Fruit fly (Drosophila melanogaster): ENCODE results near the gene CG12219.

CG12219 gene

DNA sequence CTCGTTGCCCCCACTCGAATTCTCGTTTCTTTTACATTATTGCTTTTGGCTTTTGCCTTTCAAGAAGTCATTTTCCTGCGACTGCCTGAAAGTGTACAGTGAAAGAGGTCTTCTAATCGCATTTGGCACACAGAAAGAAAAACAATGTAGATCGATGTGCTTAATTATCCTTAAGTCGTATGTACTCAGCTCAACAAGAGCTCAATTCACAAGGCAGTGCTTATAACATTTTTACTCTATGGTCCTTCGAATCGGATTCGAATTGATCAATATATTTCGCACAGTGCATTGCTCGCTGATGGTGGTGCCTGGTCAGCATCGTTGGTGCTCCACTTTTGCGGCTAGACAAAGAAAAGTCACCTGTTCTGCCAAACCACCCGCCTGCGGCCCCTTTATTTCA is 9.3 kb upstream of the CG12219 start (continued):
- TF ChIP-seq sens-2 (GFP tag; IDR thresholded peaks at IDR 0.05) (no peak), CG14860 (GFP tag; IDR thresholded peaks at IDR 0.05; ENCODE audit: partially characterized antibody) (no peak), Eip74EF (GFP tag; optimal IDR thresholded peaks at IDR 0.05) (no peak), CG10565 (GFP tag; optimal IDR thresholded peaks at IDR 0.05) (no peak), trh (GFP tag; optimal IDR thresholded peaks at IDR 0.05) (no peak), lilli (GFP tag; optimal IDR thresholded peaks at IDR 0.05) (no peak), Xrp1 (GFP tag; IDR thresholded peaks at IDR 0.05) (0 out of 2 replicates have a peak, but pooled peaks have one; percentile 21), esg (GFP tag; conservative IDR thresholded peaks at IDR 0.05) (0 out of 2 replicates have a peak, but pooled peaks have one; percentile 6), CG13123 (GFP tag; optimal IDR thresholded peaks at IDR 0.05) (no peak), dmrt99B (tag; optimal IDR thresholded peaks at IDR 0.05) (peak; percentile 51), Mad (GFP tag; optimal IDR thresholded peaks at IDR 0.05) (no peak), Asciz (GFP tag; optimal IDR thresholded peaks at IDR 0.05) (no peak), Pdp1 (GFP tag; optimal IDR thresholded peaks at IDR 0.05) (no peak), CG2875 (GFP tag; optimal IDR thresholded peaks at IDR 0.05) (no peak), sisA (GFP tag; IDR thresholded peaks at IDR 0.05) (peak; percentile 48), al (GFP tag; IDR thresholded peaks at IDR 0.05) (no peak), row (GFP tag; IDR thresholded peaks at IDR 0.05) (peak; percentile 49; the same call in 2 of the 3 replicates), CG10209 (GFP tag; optimal IDR thresholded peaks at IDR 0.05) (no peak), CG13296 (GFP tag; optimal IDR thresholded peaks at IDR 0.05) (no peak), ab (GFP tag; optimal IDR thresholded peaks at IDR 0.05) (no peak), sob (GFP tag; IDR thresholded peaks at IDR 0.05) (no peak), slou (GFP tag; optimal IDR thresholded peaks at IDR 0.05) (no peak), Oli (tag; optimal IDR thresholded peaks at IDR 0.05) (peak; percentile 6), CG3726 (GFP tag; IDR thresholded peaks at IDR 0.05) (no peak), Hr78 (GFP tag; optimal IDR thresholded peaks at IDR 0.05) (no peak), CG13424 (tag; optimal IDR thresholded peaks at IDR 0.05) (no peak), CG12155 (GFP tag; optimal IDR thresholded peaks at IDR 0.05) (no peak), lola (GFP tag; optimal IDR thresholded peaks at IDR 0.05) (no peak), B-H1 (GFP tag; IDR thresholded peaks at IDR 0.05) (no peak; the same call in 2 of the 3 replicates), Sox102F (GFP tag; optimal IDR thresholded peaks at IDR 0.05) (peak; percentile 53), Sin3A (optimal IDR thresholded peaks at IDR 0.05) (no peak), CG9817 (tag; optimal IDR thresholded peaks at IDR 0.05) (no peak), CoRest (tag; optimal IDR thresholded peaks at IDR 0.05) (no peak), CG4424 (GFP tag; optimal IDR thresholded peaks at IDR 0.05) (no peak), CG18764 (GFP tag; optimal IDR thresholded peaks at IDR 0.05) (no peak), emc (GFP tag; optimal IDR thresholded peaks at IDR 0.05) (peak; percentile 19), Awh (GFP tag; IDR thresholded peaks at IDR 0.05) (no peak), CG17328 (GFP tag; IDR thresholded peaks at IDR 0.05) (peak; percentile 32; the same call in 1 of the 2 replicates), Dref (GFP tag; IDR thresholded peaks at IDR 0.05) (no peak), CG33557 (GFP tag; optimal IDR thresholded peaks at IDR 0.05) (no peak), Ets65A (GFP tag) (peak; percentile 94), CG15073 (GFP tag; optimal IDR thresholded peaks at IDR 0.05) (no peak), Chrac-16 (GFP tag; optimal IDR thresholded peaks at IDR 0.05) (no peak), CG8478 (optimal IDR thresholded peaks at IDR 0.05) (no peak), pros (GFP tag; optimal IDR thresholded peaks at IDR 0.05) (no peak), CG7271 (tag; optimal IDR thresholded peaks at IDR 0.05) (no peak), Dip3 (GFP tag; optimal IDR thresholded peaks at IDR 0.05) (no peak), CG1233 (GFP tag; optimal IDR thresholded peaks at IDR 0.05) (no peak), Sry-δ (GFP tag; optimal IDR thresholded peaks at IDR 0.05) (no peak), CG7928 (GFP tag; optimal IDR thresholded peaks at IDR 0.05) (no peak), Fer3 (tag; optimal IDR thresholded peaks at IDR 0.05) (peak; percentile 11)
